Fruit fly (Drosophila melanogaster): ENCODE data around the gene aru.

- TF ChIP-seq usp (GFP tag; optimal IDR thresholded peaks at IDR 0.05) (no peak), pan (optimal IDR thresholded peaks at IDR 0.05) (no peak), EcR (GFP tag; optimal IDR thresholded peaks at IDR 0.05) (peak in 1 of 2 experiments; percentile 19), CG8478 (optimal IDR thresholded peaks at IDR 0.05) (no peak), psq (optimal IDR thresholded peaks at IDR 0.05) (no peak), Dll (optimal IDR thresholded peaks at IDR 0.05) (no peak)
Measured at dm6 chr2L:840022-840421, 28.1 kb downstream of the aru start.
